Fruit fly (Drosophila melanogaster) whole organism, wandering third instar larva: ENCODE data around the gene CG3386.

Experiments used
- Abd-B ChIP-seq: fragments of >200 bp; optimal IDR thresholded peaks from 2 replicates; lab custom pipeline; 2017; ENCODE audit warnings: missing biosample characterization, missing genetic modification characterization
- CG32264 ChIP-seq: fragments of 200-800 bp; sonication (Bioruptor generic); optimal IDR thresholded peaks from 2 replicates; lab custom pipeline; 2016; ENCODE audit warnings: missing biosample characterization, missing genetic modification characterization
- CG9705 ChIP-seq: fragments of 200-800 bp; sonication (Bioruptor generic); optimal IDR thresholded peaks from 2 replicates; lab custom pipeline; 2018; ENCODE audit warnings: missing biosample characterization, mild to moderate bottlenecking, missing genetic modification characterization
- CrebA ChIP-seq: fragments of 200-800 bp; sonication (Bioruptor generic); optimal IDR thresholded peaks from 2 replicates; lab custom pipeline; 2016; ENCODE audit warnings: missing biosample characterization, mild to moderate bottlenecking, missing genetic modification characterization, borderline replicate concordance
- Dfd ChIP-seq: fragments of >200 bp; optimal IDR thresholded peaks from 2 replicates; lab custom pipeline; 2017; ENCODE audit warnings: missing biosample characterization, missing genetic modification characterization
- Dif ChIP-seq: fragments of 200-275, 200-300 bp; sonication (Bioruptor generic); optimal IDR thresholded peaks from 2 replicates; lab custom pipeline; 2018; ENCODE audit warnings: missing biosample characterization, missing genetic modification characterization; ENCODE audit not compliant: partially characterized antibody
- GATAd ChIP-seq: sonication (Bioruptor generic); optimal IDR thresholded peaks from 2 replicates; lab custom pipeline; 2016; ENCODE audit warnings: missing biosample characterization, missing genetic modification characterization
- HLH106 ChIP-seq: fragments of 200-800 bp; optimal IDR thresholded peaks from 3 replicates; lab custom pipeline; 2019; ENCODE audit warnings: missing biosample characterization, mild to moderate bottlenecking, missing genetic modification characterization, moderate library complexity
- Hnf4 ChIP-seq: fragments of 200-800 bp; sonication (Bioruptor generic); optimal IDR thresholded peaks from 2 replicates; lab custom pipeline; 2016; ENCODE audit warnings: missing biosample characterization, mild to moderate bottlenecking, missing genetic modification characterization
- Hr78 ChIP-seq: fragments of >200 bp; optimal IDR thresholded peaks from 2 replicates; lab custom pipeline; 2017; ENCODE audit warnings: missing biosample characterization, missing genetic modification characterization
- Hr83 ChIP-seq: fragments of 200-300 bp; sonication (Bioruptor generic); optimal IDR thresholded peaks from 2 replicates; lab custom pipeline; 2016; ENCODE audit warnings: missing biosample characterization, mild to moderate bottlenecking, missing genetic modification characterization, moderate library complexity; ENCODE audit not compliant: poor library complexity, severe bottlenecking
- Jra ChIP-seq: sonication (Bioruptor generic); optimal IDR thresholded peaks from 2 replicates; lab custom pipeline; 2016; ENCODE audit warnings: missing biosample characterization, missing genetic modification characterization
- Mio ChIP-seq: sonication (Bioruptor generic); optimal IDR thresholded peaks from 2 replicates; lab custom pipeline; 2016; ENCODE audit warnings: missing biosample characterization, missing genetic modification characterization
- Myc ChIP-seq: fragments of >200 bp; optimal IDR thresholded peaks from 2 replicates; lab custom pipeline; 2017
- N ChIP-seq: fragments of >200 bp; optimal IDR thresholded peaks from 2 replicates; lab custom pipeline; 2018; ENCODE audit warnings: missing biosample characterization, missing external identifiers, missing genetic modification characterization
- OdsH ChIP-seq: fragments of 200-800 bp; sonication (Bioruptor generic); optimal IDR thresholded peaks from 2 replicates; lab custom pipeline; 2016; ENCODE audit warnings: missing biosample characterization, mild to moderate bottlenecking, missing genetic modification characterization
- Rel ChIP-seq, 2 experiments: fragments of 200-800 bp; sonication (Bioruptor generic) in 1 of 2; optimal IDR thresholded peaks; 2 replicates in 1 of 2; 3 replicates in 1 of 2; lab custom pipeline; 2016 to 2019; ENCODE audit warnings: mild to moderate bottlenecking in 2 of 2, missing biosample characterization in 2 of 2, missing genetic modification characterization in 2 of 2, moderate library complexity in 1 of 2
- Sp1 ChIP-seq: fragments of 200-800 bp; sonication (Bioruptor generic); optimal IDR thresholded peaks from 3 replicates; lab custom pipeline; 2019; ENCODE audit warnings: missing biosample characterization, mild to moderate bottlenecking, missing genetic modification characterization, moderate library complexity
- Vsx2 ChIP-seq: fragments of 200-300, 225-300 bp; sonication (Bioruptor generic); optimal IDR thresholded peaks from 2 replicates; lab custom pipeline; 2018; ENCODE audit warnings: missing biosample characterization, missing genetic modification characterization; ENCODE audit not compliant: partially characterized antibody
- br ChIP-seq: fragments of 200-800 bp; sonication (Bioruptor generic); optimal IDR thresholded peaks from 2 replicates; lab custom pipeline; 2016; ENCODE audit warnings: missing biosample characterization, missing genetic modification characterization
- brk ChIP-seq: fragments of 200-800 bp; sonication (Bioruptor generic); optimal IDR thresholded peaks from 2 replicates; lab custom pipeline; 2016; ENCODE audit warnings: missing biosample characterization, mild to moderate bottlenecking, missing genetic modification characterization
- dl ChIP-seq, 2 experiments: fragments of 175-275, 200-275 bp in 1 of 2; fragments of 200-275 bp in 1 of 2; sonication (Bioruptor generic); optimal IDR thresholded peaks; lab custom pipeline; 2018; ENCODE audit warnings: mild to moderate bottlenecking in 2 of 2, missing biosample characterization in 2 of 2, missing genetic modification characterization in 2 of 2, moderate library complexity in 2 of 2; ENCODE audit not compliant: partially characterized antibody in 2 of 2, insufficient read depth in 1 of 2
- dmrt93B ChIP-seq: fragments of 200-800 bp; sonication (Bioruptor generic); optimal IDR thresholded peaks from 2 replicates; lab custom pipeline; 2018; ENCODE audit warnings: missing biosample characterization, mild to moderate bottlenecking, missing genetic modification characterization
- dsf ChIP-seq: sonication (Bioruptor generic); optimal IDR thresholded peaks from 2 replicates; lab custom pipeline; 2016; ENCODE audit warnings: missing biosample characterization, missing genetic modification characterization, borderline replicate concordance
- ey ChIP-seq: fragments of 200-800 bp; sonication (Bioruptor generic); optimal IDR thresholded peaks from 2 replicates; lab custom pipeline; 2016; ENCODE audit warnings: missing biosample characterization, missing genetic modification characterization
- foxo ChIP-seq, 2 experiments: fragments of 200-800 bp; sonication (Bioruptor generic); optimal IDR thresholded peaks; 2 replicates in 1 of 2; 3 replicates in 1 of 2; lab custom pipeline; 2016 to 2017; ENCODE audit warnings: missing biosample characterization in 2 of 2, missing genetic modification characterization in 2 of 2
- fru ChIP-seq: fragments of 200-800 bp; sonication (Bioruptor generic); optimal IDR thresholded peaks from 3 replicates; lab custom pipeline; 2016; ENCODE audit warnings: missing biosample characterization, mild to moderate bottlenecking, missing genetic modification characterization
- h ChIP-seq: fragments of 200-800 bp; sonication (Bioruptor generic); optimal IDR thresholded peaks from 3 replicates; lab custom pipeline; 2016; ENCODE audit warnings: missing biosample characterization, mild to moderate bottlenecking, missing genetic modification characterization
- jim ChIP-seq: fragments of 175-275, 200-325 bp; sonication (Bioruptor generic); optimal IDR thresholded peaks from 2 replicates; lab custom pipeline; 2016; ENCODE audit warnings: missing biosample characterization, mild to moderate bottlenecking, missing genetic modification characterization
- lola ChIP-seq: fragments of >200 bp; optimal IDR thresholded peaks from 2 replicates; lab custom pipeline; 2017; ENCODE audit warnings: missing biosample characterization, missing genetic modification characterization
- pan ChIP-seq: fragments of >200 bp; optimal IDR thresholded peaks from 2 replicates; lab custom pipeline; 2017
- psq ChIP-seq: fragments of 200-800 bp; sonication (Bioruptor generic); optimal IDR thresholded peaks from 3 replicates; lab custom pipeline; 2017; ENCODE audit warnings: missing biosample characterization, mild to moderate bottlenecking, missing genetic modification characterization, moderate library complexity
- rgr ChIP-seq: fragments of 200-800 bp; sonication (Bioruptor generic); optimal IDR thresholded peaks from 3 replicates; lab custom pipeline; 2016; ENCODE audit warnings: missing biosample characterization, mild to moderate bottlenecking, missing genetic modification characterization
- sage ChIP-seq: fragments of 200-800 bp; sonication (Bioruptor generic); optimal IDR thresholded peaks from 2 replicates; lab custom pipeline; 2016; ENCODE audit warnings: missing biosample characterization, mild to moderate bottlenecking, missing genetic modification characterization
- sv ChIP-seq: fragments of 200-800 bp; sonication (Bioruptor generic); optimal IDR thresholded peaks from 3 replicates; lab custom pipeline; 2016; ENCODE audit warnings: missing biosample characterization, missing genetic modification characterization
- tai ChIP-seq: sonication (Bioruptor generic); optimal IDR thresholded peaks from 2 replicates; lab custom pipeline; 2016; ENCODE audit warnings: missing biosample characterization, missing genetic modification characterization
- usp ChIP-seq: fragments of >200 bp; optimal IDR thresholded peaks from 2 replicates; lab custom pipeline; 2017; ENCODE audit warnings: missing biosample characterization, missing genetic modification characterization
- woc ChIP-seq: sonication (Bioruptor generic); optimal IDR thresholded peaks from 2 replicates; lab custom pipeline; 2016; ENCODE audit warnings: missing biosample characterization, mild to moderate bottlenecking, missing genetic modification characterization

CG3386 gene

DNA sequence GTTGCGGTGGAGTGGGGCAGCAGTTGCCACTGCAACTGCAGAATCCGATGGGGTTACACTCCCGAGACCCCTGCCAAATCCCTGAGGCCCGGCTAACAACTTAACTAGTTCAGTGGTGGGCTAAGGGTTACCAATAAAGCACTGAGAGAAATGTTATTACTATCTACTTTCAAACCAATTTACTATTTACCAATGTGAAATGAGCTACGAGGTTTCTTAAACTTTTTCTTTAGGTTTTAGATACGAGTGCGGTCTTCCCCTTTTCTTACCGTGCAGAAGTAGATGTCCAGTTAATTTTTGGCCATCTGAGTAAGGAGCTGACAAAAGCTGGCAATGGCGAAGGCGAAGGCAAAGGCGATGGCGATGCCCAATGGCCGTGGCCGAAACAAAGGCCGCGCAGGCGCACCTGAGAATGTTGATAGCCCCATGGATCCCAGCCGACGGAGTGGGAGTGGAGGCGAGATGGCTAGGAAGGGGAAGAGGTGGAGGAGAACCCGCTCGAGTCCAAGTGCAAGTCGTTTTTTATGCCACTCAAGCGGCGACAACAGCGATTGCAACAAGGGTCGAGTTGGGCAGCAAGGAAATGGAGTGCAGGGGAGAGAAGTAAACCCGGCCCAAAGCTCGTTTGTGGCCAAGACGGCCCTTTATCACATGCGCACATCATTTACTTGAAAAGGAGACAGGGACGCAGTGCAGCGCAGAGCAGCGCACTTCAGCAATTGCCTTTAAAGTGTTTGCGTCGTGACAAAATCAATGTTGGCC, 21.8 kb downstream of the CG3386 start:
- TF ChIP-seq Abd-B (GFP tag; lab: Kevin White, UChicago) (no peak), sv (GFP tag; lab: Kevin White, UChicago) (no peak), dl (GFP tag; optimal IDR thresholded peaks at IDR 0.05; lab: Kevin White, UChicago; ENCODE audit: insufficient read depth in 1 of 2, partially characterized antibody in 2 of 2) (no peak), HLH106 (peak; percentile 63), psq (GFP tag; lab: Kevin White, UChicago) (peak; percentile 54), fru (GFP tag; lab: Kevin White, UChicago) (peak; percentile 63), CG9705 (GFP tag; lab: Kevin White, UChicago) (no peak), foxo (GFP tag; optimal IDR thresholded peaks at IDR 0.05; lab: Kevin White, UChicago) (peak in 1 of 2 experiments; percentile 74), Myc (lab: Kevin White, UChicago) (no peak), GATAd (GFP tag; lab: Kevin White, UChicago) (no peak), br (GFP tag; lab: Kevin White, UChicago) (peak; percentile 72), Hr83 (GFP tag; lab: Kevin White, UChicago) (no peak), CG32264 (GFP tag; lab: Kevin White, UChicago) (no peak), Dfd (GFP tag; lab: Kevin White, UChicago) (no peak), Hr78 (GFP tag; lab: Kevin White, UChicago) (no peak), N (GFP tag; lab: Kevin White, UChicago) (no peak), Rel (GFP tag; optimal IDR thresholded peaks at IDR 0.05; lab: Kevin White, UChicago) (peak; percentile 7), Rel (tag; optimal IDR thresholded peaks at IDR 0.05; lab: Kevin White, UChicago) (no peak), CrebA (GFP tag; lab: Kevin White, UChicago) (no peak), jim (GFP tag; lab: Kevin White, UChicago) (no peak), h (GFP tag; lab: Kevin White, UChicago) (peak; percentile 79), Dif (GFP tag; lab: Kevin White, UChicago) (peak; percentile 5), pan (lab: Kevin White, UChicago) (no peak), Jra (no peak), OdsH (GFP tag; lab: Kevin White, UChicago) (peak; percentile 63), woc (GFP tag; lab: Kevin White, UChicago) (peak; percentile 51), Sp1 (peak; percentile 54), sage (peak; percentile 55), ey (GFP tag; lab: Kevin White, UChicago) (peak; percentile 73), tai (GFP tag; lab: Kevin White, UChicago) (no peak), usp (GFP tag; lab: Kevin White, UChicago) (no peak), rgr (GFP tag; lab: Kevin White, UChicago) (peak; percentile 71), Hnf4 (GFP tag; lab: Kevin White, UChicago) (peak; percentile 54), brk (GFP tag; lab: Kevin White, UChicago) (peak; percentile 17), dsf (no peak), dmrt93B (GFP tag; lab: Kevin White, UChicago) (peak; percentile 37), Vsx2 (GFP tag; lab: Kevin White, UChicago) (no peak), lola (GFP tag; lab: Kevin White, UChicago) (no peak), Mio (GFP tag; lab: Kevin White, UChicago) (no peak)

DNA sequence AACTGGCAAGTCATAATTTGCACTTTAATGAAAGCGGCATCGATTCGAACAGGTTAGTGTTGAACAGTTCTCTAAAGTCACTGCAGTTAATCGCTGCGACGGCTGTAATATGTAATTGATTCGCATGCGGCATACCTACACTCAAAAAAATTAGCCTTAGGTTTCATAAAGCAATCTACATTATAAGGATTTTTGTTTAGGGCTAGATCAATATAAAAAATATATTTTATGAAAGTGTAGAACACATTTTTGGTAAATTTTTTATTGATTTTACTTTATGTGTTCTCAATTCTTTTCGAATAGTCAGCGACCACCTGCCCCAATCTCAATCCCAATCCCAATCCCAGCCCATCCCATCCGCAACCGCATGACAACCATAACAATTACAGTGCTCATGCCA, 24.0 kb downstream of the CG3386 start:
- TF ChIP-seq Dfd (GFP tag; lab: Kevin White, UChicago): no peak
- TF ChIP-seq Hr78 (GFP tag; lab: Kevin White, UChicago): no peak
- no peak for TF ChIP-seq usp (GFP tag; lab: Kevin White, UChicago)
- no peak for TF ChIP-seq N (GFP tag; lab: Kevin White, UChicago)
- TF ChIP-seq h (GFP tag; lab: Kevin White, UChicago): no peak
- no peak for TF ChIP-seq HLH106
- no peak for TF ChIP-seq Dif (GFP tag; lab: Kevin White, UChicago)
- no peak for TF ChIP-seq br (GFP tag; lab: Kevin White, UChicago)
- no peak for TF ChIP-seq dl (GFP tag; optimal IDR thresholded peaks at IDR 0.05; lab: Kevin White, UChicago; ENCODE audit: insufficient read depth in 1 of 2, partially characterized antibody in 2 of 2)
- TF ChIP-seq sage: no peak
- no peak for TF ChIP-seq Sp1
- TF ChIP-seq Abd-B (GFP tag; lab: Kevin White, UChicago): no peak
- TF ChIP-seq brk (GFP tag; lab: Kevin White, UChicago): no peak
- no peak for TF ChIP-seq tai (GFP tag; lab: Kevin White, UChicago)
- no peak for TF ChIP-seq woc (GFP tag; lab: Kevin White, UChicago)
- no peak for TF ChIP-seq GATAd (GFP tag; lab: Kevin White, UChicago)
- no peak for TF ChIP-seq Hr83 (GFP tag; lab: Kevin White, UChicago)
- TF ChIP-seq fru (GFP tag; lab: Kevin White, UChicago): no peak
- TF ChIP-seq foxo (GFP tag; optimal IDR thresholded peaks at IDR 0.05; lab: Kevin White, UChicago): no peak
